Worm (Caenorhabditis elegans) whole organism, young adult: ENCODE measurements around the gene F58G6.3.

Experiments used
- Y95B8A.8 ChIP-seq: fragments of 200-800 bp; sonication (Bioruptor generic); IDR thresholded peaks from 2 replicates; pipeline ENCODE4 v1.3.6; 2022; ENCODE audit warnings: missing genetic modification reagents, missing genetic modification characterization, missing compliant biosample characterization
- ama-1 ChIP-seq, 3 experiments: fragments of 150-350 bp in 1 of 3; sonication (generic microtip) in 2 of 3; optimal IDR thresholded peaks; 2 replicates each; lab custom pipeline; 2014 to 2018; ENCODE audit warnings: missing biosample characterization in 2 of 3, missing genetic modification characterization in 2 of 3, missing genetic modification reagents in 2 of 3
- atf-7 ChIP-seq: sonication (generic microtip); optimal IDR thresholded peaks from 2 replicates; lab custom pipeline; 2017; ENCODE audit warnings: mild to moderate bottlenecking, missing genetic modification characterization, missing compliant biosample characterization
- dpff-1 ChIP-seq: sonication (generic microtip); optimal IDR thresholded peaks from 2 replicates; lab custom pipeline; 2017; ENCODE audit warnings: mild to moderate bottlenecking, missing genetic modification characterization, missing compliant biosample characterization
- lin-35 ChIP-seq, 3 experiments: fragments of 150-350 bp in 2 of 3; sonication (generic microtip) in 1 of 3; optimal IDR thresholded peaks; 2 replicates each; lab custom pipeline; 2014 to 2018; ENCODE audit warnings: missing biosample characterization in 3 of 3, missing genetic modification characterization in 3 of 3, missing genetic modification reagents in 3 of 3
- pha-4 ChIP-seq: fragments of 150-350 bp; sonication (generic microtip); optimal IDR thresholded peaks from 2 replicates; lab custom pipeline; 2014; ENCODE audit warnings: missing biosample characterization, missing genetic modification reagents, missing genetic modification characterization
- snpc-3.4 ChIP-seq: sonication (generic microtip); optimal IDR thresholded peaks from 2 replicates; lab custom pipeline; 2017; ENCODE audit warnings: missing genetic modification characterization, mild to moderate bottlenecking, missing compliant biosample characterization, antibody characterized with exemption, moderate library complexity, missing genotype, missing genetic modification reagents
- snpc-4 ChIP-seq, 5 experiments: fragments of 150-350 bp in 1 of 5; sonication (generic microtip) in 4 of 5; optimal IDR thresholded peaks; 2 replicates each; lab custom pipeline; 2014 to 2018; ENCODE audit warnings: missing genetic modification characterization in 5 of 5, missing biosample characterization in 3 of 5, antibody characterized with exemption in 2 of 5, mild to moderate bottlenecking in 2 of 5, missing compliant biosample characterization in 2 of 5, missing genotype in 2 of 5, moderate library complexity in 2 of 5, missing genetic modification reagents in 1 of 5
- tbx-9 ChIP-seq: sonication (generic microtip); optimal IDR thresholded peaks from 2 replicates; lab custom pipeline; 2016; ENCODE audit warnings: borderline replicate concordance, missing genetic modification characterization, inconsistent platforms, missing compliant biosample characterization
- unc-130 ChIP-seq: sonication (generic microtip); optimal IDR thresholded peaks from 2 replicates; lab custom pipeline; 2016; ENCODE audit warnings: missing genetic modification reagents, missing genetic modification characterization, missing compliant biosample characterization

- TF ChIP-seq tbx-9 (no peak), snpc-4 (GFP tag; optimal IDR thresholded peaks at IDR 0.05; lab: Kevin White, UChicago) (no peak), snpc-4 (tag; optimal IDR thresholded peaks at IDR 0.05; lab: Kevin White, UChicago) (no peak), lin-35 (GFP tag; optimal IDR thresholded peaks at IDR 0.05; lab: Kevin White, UChicago) (peak in 1 of 3 experiments; percentile 18), pha-4 (tag; lab: Kevin White, UChicago) (peak; percentile 79), unc-130 (GFP tag; lab: Kevin White, UChicago) (no peak), Y95B8A.8 (GFP tag; lab: Robert Waterston, UW) (no peak), atf-7 (tag; lab: Kevin White, UChicago) (no peak), dpff-1 (tag; lab: Kevin White, UChicago) (no peak), snpc-3.4 (no peak), ama-1 (optimal IDR thresholded peaks at IDR 0.05; lab: Kevin White, UChicago) (no peak), ama-1 (GFP tag; optimal IDR thresholded peaks at IDR 0.05; lab: Kevin White, UChicago) (no peak)
Observed at ce11 chrIV:9668103-9668672, 14.9 kb downstream of the F58G6.3 start.
